Fruit fly (Drosophila melanogaster) whole organism, embryonic: Measurements from ENCODE around the gene CheB38b.
A peak's percentile ranks its signal among the peaks of the same experiment; 100 is the strongest.

Experiments used
- Ada2b ChIP-seq: fragments of 200-800 bp; sonication (Bioruptor generic); IDR thresholded peaks from 2 replicates; pipeline ENCODE4 v1.3.6; 2022; ENCODE audit warnings: missing biosample characterization, missing genetic modification characterization
- CG11696 ChIP-seq: fragments of 200-800 bp; sonication (Bioruptor generic); IDR thresholded peaks from 2 replicates; pipeline ENCODE4 v1.3.6; 2022; ENCODE audit warnings: missing biosample characterization, missing genetic modification characterization
- CG12155 ChIP-seq: fragments of 200-800 bp; sonication (Bioruptor generic); optimal IDR thresholded peaks from 3 replicates; lab custom pipeline; 2016; ENCODE audit warnings: missing biosample characterization, missing genetic modification characterization
- CG12744 ChIP-seq: fragments of 200-800 bp; sonication (Bioruptor generic); optimal IDR thresholded peaks from 2 replicates; lab custom pipeline; 2016; ENCODE audit warnings: missing biosample characterization, missing genetic modification characterization
- CG13287 ChIP-seq: fragments of 200-800 bp; sonication (Bioruptor generic); IDR thresholded peaks from 2 replicates; pipeline ENCODE4 v1.3.6; 2022; ENCODE audit warnings: missing biosample characterization, missing genetic modification characterization; ENCODE audit not compliant: partially characterized antibody
- CG13296 ChIP-seq: fragments of 200-800 bp; sonication (Bioruptor generic); optimal IDR thresholded peaks from 3 replicates; lab custom pipeline; 2018; ENCODE audit warnings: missing biosample characterization, mild to moderate bottlenecking, missing genetic modification characterization
- CG14965 ChIP-seq: fragments of 200-800 bp; sonication (Bioruptor generic); optimal IDR thresholded peaks from 2 replicates; lab custom pipeline; 2016; ENCODE audit warnings: missing biosample characterization, missing genetic modification characterization, borderline replicate concordance
- CG15601 ChIP-seq: fragments of 200-800 bp; sonication (Bioruptor generic); optimal IDR thresholded peaks from 3 replicates; lab custom pipeline; 2019; ENCODE audit warnings: missing biosample characterization, mild to moderate bottlenecking, missing genetic modification characterization, moderate library complexity
- CG17361 ChIP-seq: fragments of 200-800 bp; sonication (Bioruptor generic); IDR thresholded peaks from 3 replicates; pipeline ENCODE4 v1.3.6; 2022; ENCODE audit warnings: missing biosample characterization, missing genetic modification characterization
- CG17829 ChIP-seq: fragments of 200-800 bp; optimal IDR thresholded peaks from 2 replicates; lab custom pipeline; 2019; ENCODE audit warnings: missing biosample characterization, mild to moderate bottlenecking, missing genetic modification characterization, moderate library complexity
- CG31224 ChIP-seq: fragments of 200-800 bp; sonication (Bioruptor generic); IDR thresholded peaks from 2 replicates; pipeline ENCODE4 v1.3.6; 2022; ENCODE audit warnings: missing biosample characterization, missing genetic modification characterization
- CG31388 ChIP-seq: fragments of 200-800 bp; sonication (Bioruptor generic); optimal IDR thresholded peaks from 2 replicates; lab custom pipeline; 2016; ENCODE audit warnings: missing biosample characterization, missing genetic modification characterization
- CG32772 ChIP-seq: fragments of 200-800 bp; sonication (Bioruptor generic); IDR thresholded peaks from 2 replicates; pipeline ENCODE4 v1.3.6; 2022; ENCODE audit warnings: missing biosample characterization, missing genetic modification characterization
- CG7786 ChIP-seq: fragments of 200-800 bp; sonication (Bioruptor generic); optimal IDR thresholded peaks from 2 replicates; lab custom pipeline; 2016; ENCODE audit warnings: missing biosample characterization, missing genetic modification characterization
- CG8359 ChIP-seq: fragments of 200-800 bp; sonication (Bioruptor generic); optimal IDR thresholded peaks from 2 replicates; lab custom pipeline; 2017; ENCODE audit warnings: missing biosample characterization, mild to moderate bottlenecking, missing genetic modification characterization, borderline replicate concordance
- CG8765 ChIP-seq: fragments of 200-800 bp; sonication (Bioruptor generic); IDR thresholded peaks from 2 replicates; pipeline ENCODE4 v1.3.6; 2022; ENCODE audit warnings: missing biosample characterization, missing genetic modification characterization
- E2f1 ChIP-seq: fragments of 200-800 bp; sonication (Bioruptor generic); IDR thresholded peaks from 2 replicates; pipeline ENCODE4 v1.3.6; 2022; ENCODE audit warnings: missing biosample characterization, missing genetic modification characterization
- GATAe ChIP-seq: fragments of 200-800 bp; sonication (Bioruptor generic); conservative IDR thresholded peaks from 2 replicates; pipeline ENCODE4 v1.3.6; 2022; ENCODE audit warnings: missing biosample characterization, missing genetic modification characterization
- HLH3B ChIP-seq: fragments of 200-800 bp; sonication (Bioruptor generic); IDR thresholded peaks from 2 replicates; pipeline ENCODE4 v1.3.6; 2022; ENCODE audit warnings: missing biosample characterization, missing genetic modification characterization
- Hr78 ChIP-seq, 2 experiments: fragments of 200-800 bp in 1 of 2; fragments of >200 bp in 1 of 2; sonication (Bioruptor generic) in 1 of 2; optimal IDR thresholded peaks; 2 replicates each; lab custom pipeline; 2017 to 2019; ENCODE audit warnings: missing biosample characterization in 2 of 2, missing genetic modification characterization in 2 of 2, mild to moderate bottlenecking in 1 of 2, moderate library complexity in 1 of 2
- Jarid2 ChIP-seq: fragments of 200-800 bp; sonication (Bioruptor generic); optimal IDR thresholded peaks from 3 replicates; lab custom pipeline; 2017; ENCODE audit warnings: mild to moderate bottlenecking, missing biosample characterization, missing genetic modification reagents, missing genetic modification characterization
- Mad ChIP-seq: fragments of 200-800 bp; sonication (Bioruptor generic); optimal IDR thresholded peaks from 2 replicates; lab custom pipeline; 2016; ENCODE audit warnings: missing biosample characterization, missing genetic modification characterization
- Myb ChIP-seq: fragments of 200-800 bp; sonication (Bioruptor generic); optimal IDR thresholded peaks from 2 replicates; lab custom pipeline; 2016; ENCODE audit warnings: missing biosample characterization, missing genetic modification characterization
- NFAT ChIP-seq: fragments of 200-800 bp; sonication (Bioruptor generic); IDR thresholded peaks from 2 replicates; pipeline ENCODE4 v1.3.6; 2022; ENCODE audit warnings: missing biosample characterization, missing genetic modification characterization
- Nf-YC ChIP-seq: fragments of 200-800 bp; optimal IDR thresholded peaks from 3 replicates; lab custom pipeline; 2019; ENCODE audit warnings: missing biosample characterization, mild to moderate bottlenecking, missing genetic modification characterization, moderate library complexity
- Ssrp ChIP-seq: fragments of 200-800 bp; sonication (Bioruptor generic); optimal IDR thresholded peaks from 2 replicates; lab custom pipeline; 2018; ENCODE audit warnings: missing biosample characterization, mild to moderate bottlenecking, missing genetic modification characterization, moderate library complexity
- Stat92E ChIP-seq, 3 experiments: fragments of >200 bp in 2 of 3; fragments of 200-800 bp in 1 of 3; sonication (Bioruptor generic) in 1 of 3; optimal IDR thresholded peaks; 2 replicates each; lab custom pipeline; 2017 to 2019; ENCODE audit warnings: missing biosample characterization in 3 of 3, missing genetic modification characterization in 3 of 3, mild to moderate bottlenecking in 1 of 3, moderate library complexity in 1 of 3
- Tbp ChIP-seq: fragments of >200 bp; optimal IDR thresholded peaks from 2 replicates; lab custom pipeline; 2018; ENCODE audit warnings: missing biosample characterization, missing genetic modification characterization
- amos ChIP-seq: fragments of 200-800 bp; sonication (Bioruptor generic); IDR thresholded peaks from 2 replicates; pipeline ENCODE4 v1.3.6; 2022; ENCODE audit warnings: missing biosample characterization, missing genetic modification characterization; ENCODE audit not compliant: partially characterized antibody
- bab2 ChIP-seq: fragments of 200-800 bp; sonication (Bioruptor generic); optimal IDR thresholded peaks from 2 replicates; lab custom pipeline; 2016; ENCODE audit warnings: missing biosample characterization, missing genetic modification characterization
- cad ChIP-seq: fragments of >200 bp; optimal IDR thresholded peaks from 2 replicates; lab custom pipeline; 2017; ENCODE audit warnings: missing biosample characterization, missing genetic modification characterization
- caup ChIP-seq: fragments of 200-800 bp; sonication (Bioruptor generic); optimal IDR thresholded peaks from 3 replicates; lab custom pipeline; 2017; ENCODE audit warnings: missing biosample characterization, mild to moderate bottlenecking, missing genetic modification characterization, moderate library complexity; ENCODE audit not compliant: severe bottlenecking
- cg ChIP-seq: fragments of 200-800 bp; sonication (Bioruptor generic); optimal IDR thresholded peaks from 3 replicates; lab custom pipeline; 2019; ENCODE audit warnings: missing biosample characterization, mild to moderate bottlenecking, missing genetic modification characterization, moderate library complexity
- esg ChIP-seq: fragments of 200-800 bp; sonication (Bioruptor generic); conservative IDR thresholded peaks from 2 replicates; pipeline ENCODE4 v1.3.6; 2022; ENCODE audit warnings: missing biosample characterization, missing genetic modification characterization
- exex ChIP-seq: fragments of 200-800 bp; sonication (Bioruptor generic); optimal IDR thresholded peaks from 4 replicates; lab custom pipeline; 2018; ENCODE audit warnings: missing biosample characterization, mild to moderate bottlenecking, missing genetic modification characterization, moderate library complexity
- fd102C ChIP-seq: fragments of 200-800 bp; sonication (Bioruptor generic); optimal IDR thresholded peaks from 2 replicates; lab custom pipeline; 2018; ENCODE audit warnings: missing biosample characterization, mild to moderate bottlenecking, missing genetic modification characterization, moderate library complexity
- klu ChIP-seq: fragments of 200-800 bp; sonication (Bioruptor generic); IDR thresholded peaks from 2 replicates; pipeline ENCODE4 v1.3.6; 2022; ENCODE audit warnings: missing biosample characterization, missing genetic modification characterization
- lola ChIP-seq, 3 experiments: fragments of >200 bp in 2 of 3; fragments of 200-800 bp in 1 of 3; sonication (Bioruptor generic) in 1 of 3; optimal IDR thresholded peaks; 2 replicates each; lab custom pipeline; 2017 to 2019; ENCODE audit warnings: missing biosample characterization in 3 of 3, missing genetic modification characterization in 3 of 3, mild to moderate bottlenecking in 1 of 3, moderate library complexity in 1 of 3
- lov ChIP-seq, 2 experiments: fragments of 200-800 bp in 1 of 2; fragments of >200 bp in 1 of 2; sonication (Bioruptor generic) in 1 of 2; IDR thresholded peaks in 1 of 2; optimal IDR thresholded peaks in 1 of 2; 2 replicates in 1 of 2; 3 replicates in 1 of 2; pipeline versions ENCODE4 v1.3.6 to Lab custom; 2017 to 2022; ENCODE audit warnings: missing biosample characterization in 1 of 2, missing genetic modification characterization in 1 of 2
- mirr ChIP-seq: fragments of 200-800 bp; sonication (Bioruptor generic); optimal IDR thresholded peaks from 3 replicates; lab custom pipeline; 2018; ENCODE audit warnings: missing biosample characterization, mild to moderate bottlenecking, missing genetic modification characterization
- pita ChIP-seq: fragments of 200-800 bp; sonication (Bioruptor generic); optimal IDR thresholded peaks from 2 replicates; lab custom pipeline; 2017; ENCODE audit warnings: missing biosample characterization, mild to moderate bottlenecking, missing genetic modification characterization
- prd ChIP-seq, 3 experiments: fragments of >200 bp in 2 of 3; fragments of 200-800 bp in 1 of 3; sonication (Bioruptor generic) in 1 of 3; optimal IDR thresholded peaks in 2 of 3; IDR thresholded peaks in 1 of 3; 2 replicates in 2 of 3; 3 replicates in 1 of 3; pipeline versions ENCODE4 v1.3.6 to Lab custom; 2017 to 2022; ENCODE audit warnings: missing biosample characterization in 1 of 3, missing genetic modification characterization in 1 of 3
- sd ChIP-seq: fragments of 200-800 bp; sonication (Bioruptor generic); optimal IDR thresholded peaks from 3 replicates; lab custom pipeline; 2018; ENCODE audit warnings: missing biosample characterization, mild to moderate bottlenecking, missing genetic modification characterization, moderate library complexity
- sens-2 ChIP-seq: fragments of 200-800 bp; sonication (Bioruptor generic); IDR thresholded peaks from 2 replicates; pipeline ENCODE4 v1.3.6; 2022; ENCODE audit warnings: missing biosample characterization, missing genetic modification characterization
- sisA ChIP-seq: fragments of 200-800 bp; sonication (Bioruptor generic); IDR thresholded peaks from 2 replicates; pipeline ENCODE4 v1.3.6; 2022; ENCODE audit warnings: missing biosample characterization, missing genetic modification characterization
- tna ChIP-seq: fragments of 200-800 bp; sonication (Bioruptor generic); IDR thresholded peaks from 2 replicates; pipeline ENCODE4 v1.3.6; 2022; ENCODE audit warnings: missing biosample characterization, missing genetic modification characterization; ENCODE audit not compliant: partially characterized antibody
- vnd ChIP-seq: fragments of 200-800 bp; sonication (Bioruptor generic); IDR thresholded peaks from 3 replicates; pipeline ENCODE4 v1.3.6; 2022; ENCODE audit warnings: missing biosample characterization, missing genetic modification characterization; ENCODE audit not compliant: partially characterized antibody
- z ChIP-seq: fragments of 200-800 bp; sonication (Bioruptor generic); IDR thresholded peaks from 3 replicates; pipeline ENCODE4 v1.3.6; 2022; ENCODE audit warnings: missing biosample characterization, missing genetic modification characterization

The CheB38b gene

dm6 chr2L:20773453-20774054, 43.5 kb downstream of the CheB38b start (continued):
- TF ChIP-seq tna (GFP tag; lab: Robert Waterston, UW) (no peak), CG7786 (GFP tag; lab: Kevin White, UChicago) (no peak), pita (no peak), CG13287 (no peak), caup (GFP tag; lab: Kevin White, UChicago) (no peak), vnd (no peak), CG13296 (GFP tag; lab: Kevin White, UChicago) (peak; percentile 29), CG17829 (no peak), CG8359 (no peak), esg (GFP tag; lab: Robert Waterston, UW) (no peak), z (GFP tag; lab: Robert Waterston, UW) (no peak), lola (GFP tag; optimal IDR thresholded peaks at IDR 0.05; lab: Kevin White, UChicago) (no peak), cad (GFP tag; lab: Kevin White, UChicago) (peak; percentile 23), Mad (GFP tag; lab: Kevin White, UChicago) (no peak), Nf-YC (tag; lab: Kevin White, UChicago) (no peak), NFAT (GFP tag; lab: Robert Waterston, UW) (0 out of 2 replicates have a peak, but pooled peaks have one; percentile 23), CG14965 (no peak), CG8765 (no peak), Hr78 (GFP tag; optimal IDR thresholded peaks at IDR 0.05; lab: Kevin White, UChicago) (no peak), Ada2b (no peak), amos (GFP tag; lab: Robert Waterston, UW) (no peak), sd (tag; lab: Kevin White, UChicago) (peak; percentile 19), E2f1 (GFP tag; lab: Robert Waterston, UW) (no peak), CG31224 (GFP tag; lab: Robert Waterston, UW) (no peak), mirr (GFP tag; lab: Kevin White, UChicago) (peak; percentile 1), CG31388 (no peak), sens-2 (GFP tag; lab: Robert Waterston, UW) (no peak), CG32772 (GFP tag; lab: Robert Waterston, UW) (no peak), Ssrp (tag; lab: Kevin White, UChicago) (no peak), CG12744 (GFP tag; lab: Kevin White, UChicago) (no peak), CG12155 (no peak), HLH3B (GFP tag; lab: Robert Waterston, UW) (no peak), fd102C (GFP tag; lab: Kevin White, UChicago) (no peak), Myb (GFP tag; lab: Kevin White, UChicago) (no peak), cg (GFP tag; lab: Kevin White, UChicago) (no peak), sisA (GFP tag; lab: Robert Waterston, UW) (no peak), prd (optimal IDR thresholded peaks at IDR 0.05; lab: Kevin White, UChicago) (no peak), prd (GFP tag; IDR thresholded peaks at IDR 0.05; lab: Robert Waterston, UW) (no peak), Tbp (no peak), lov (optimal IDR thresholded peaks at IDR 0.05; lab: Kevin White, UChicago) (no peak), lov (GFP tag; IDR thresholded peaks at IDR 0.05; lab: Robert Waterston, UW) (no peak), klu (GFP tag; lab: Robert Waterston, UW) (no peak), Stat92E (GFP tag; optimal IDR thresholded peaks at IDR 0.05; lab: Kevin White, UChicago) (no peak), CG11696 (GFP tag; lab: Robert Waterston, UW) (no peak), bab2 (GFP tag; lab: Kevin White, UChicago) (no peak), CG15601 (peak; percentile 10), Jarid2 (no peak), exex (tag; lab: Kevin White, UChicago) (peak; percentile 79), GATAe (GFP tag; lab: Robert Waterston, UW) (peak; percentile 49; the same call in 1 of the 2 replicates), CG17361 (GFP tag; lab: Robert Waterston, UW) (no peak)
